Worm (Caenorhabditis elegans) whole organism, L1 larva: ENCODE results near the gene F37C4.5.

Experiments used
- elt-2 ChIP-seq: sonication (generic microtip); optimal IDR thresholded peaks from 2 replicates; lab custom pipeline; 2016; ENCODE audit warnings: missing genetic modification characterization, mild to moderate bottlenecking, inconsistent platforms, missing compliant biosample characterization, missing genetic modification reagents
- hpl-2 ChIP-seq: fragments of 150-350 bp; optimal IDR thresholded peaks from 2 replicates; lab custom pipeline; 2014; ENCODE audit warnings: missing biosample characterization, missing genetic modification reagents, missing genetic modification characterization
- pqm-1 ChIP-seq: sonication (generic microtip); optimal IDR thresholded peaks from 3 replicates; lab custom pipeline; 2017; ENCODE audit warnings: missing biosample characterization, missing genetic modification characterization

ce11 chrIV:3838687-3839086 lies 34.9 kb downstream of the F37C4.5 start:
- TF ChIP-seq pqm-1, result no peak
- no peak for TF ChIP-seq elt-2 (tag; lab: Kevin White, UChicago)
- no peak for TF ChIP-seq hpl-2 (GFP tag; lab: Kevin White, UChicago)
